Fruit fly (Drosophila melanogaster): ENCODE data around the gene Argk2.
A peak's percentile ranks its signal among the peaks of the same experiment; 100 is the strongest.

Argk2 gene

DNA sequence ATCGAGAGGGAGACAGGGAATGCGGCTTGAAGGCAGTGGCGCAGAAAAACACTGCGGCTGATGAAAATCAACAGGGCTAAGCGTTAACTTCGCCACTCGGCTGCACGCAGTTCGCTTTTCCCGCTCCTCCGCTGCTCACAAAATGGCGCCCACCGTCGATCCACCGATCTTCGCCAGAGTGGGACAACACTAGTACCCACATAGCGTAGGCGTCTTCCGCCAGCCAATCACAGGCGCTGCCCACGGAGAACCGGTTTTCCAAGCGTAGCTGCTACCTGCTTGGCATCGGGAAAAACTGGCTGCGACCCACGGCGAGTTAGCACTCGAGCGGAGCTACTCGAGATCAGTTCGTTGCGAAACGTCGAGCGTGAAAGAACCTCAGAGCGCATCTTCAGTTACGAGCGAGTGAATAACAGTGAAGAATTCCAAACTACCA lies 6.2 kb upstream of the Argk2 start, which contains the start of gene Doc1 (continued):
- TF ChIP-seq MTF-1 (GFP tag; optimal IDR thresholded peaks at IDR 0.05; ENCODE audit: borderline replicate concordance) (no peak), Rx (GFP tag; IDR thresholded peaks at IDR 0.05) (no peak), Xrp1 (GFP tag; IDR thresholded peaks at IDR 0.05) (no peak), Fer2 (tag; optimal IDR thresholded peaks at IDR 0.05) (no peak), HmgD (GFP tag; optimal IDR thresholded peaks at IDR 0.05) (no peak), TFAM (GFP tag; optimal IDR thresholded peaks at IDR 0.05) (no peak), Spps (tag; optimal IDR thresholded peaks at IDR 0.05) (no peak), Ets97D (GFP tag; optimal IDR thresholded peaks at IDR 0.05) (no peak), CG9609 (GFP tag; optimal IDR thresholded peaks at IDR 0.05) (no peak), kni (GFP tag; optimal IDR thresholded peaks at IDR 0.05) (peak; percentile 89), ap (GFP tag; IDR thresholded peaks at IDR 0.05) (no peak), CG17802 (tag; optimal IDR thresholded peaks at IDR 0.05) (no peak), CG5245 (GFP tag; optimal IDR thresholded peaks at IDR 0.05) (no peak), trem (tag; optimal IDR thresholded peaks at IDR 0.05) (no peak), CG18764 (GFP tag; optimal IDR thresholded peaks at IDR 0.05) (no peak), Gsc (GFP tag; IDR thresholded peaks at IDR 0.05) (no peak), Six4 (GFP tag; optimal IDR thresholded peaks at IDR 0.05) (no peak), bab2 (GFP tag; optimal IDR thresholded peaks at IDR 0.05) (no peak), CG17385 (GFP tag; optimal IDR thresholded peaks at IDR 0.05) (no peak), ac (GFP tag; optimal IDR thresholded peaks at IDR 0.05) (no peak), unpg (GFP tag; optimal IDR thresholded peaks at IDR 0.05) (no peak), CG6765 (GFP tag; optimal IDR thresholded peaks at IDR 0.05) (no peak), vvl (GFP tag; IDR thresholded peaks at IDR 0.05) (peak; percentile 58; the same call in 1 of the 2 replicates), Xbp1 (GFP tag; optimal IDR thresholded peaks at IDR 0.05) (no peak), CG4282 (GFP tag; optimal IDR thresholded peaks at IDR 0.05) (no peak), usp (GFP tag; optimal IDR thresholded peaks at IDR 0.05) (no peak), crol (GFP tag; IDR thresholded peaks at IDR 0.05) (0 out of 2 replicates have a peak, but pooled peaks have one; percentile 9), fd96Cb (tag; optimal IDR thresholded peaks at IDR 0.05) (no peak), pnt (GFP tag; optimal IDR thresholded peaks at IDR 0.05) (no peak), caup (GFP tag; optimal IDR thresholded peaks at IDR 0.05; ENCODE audit: severe bottlenecking) (no peak), Lhr (GFP tag; optimal IDR thresholded peaks at IDR 0.05) (no peak), croc (GFP tag; conservative IDR thresholded peaks at IDR 0.05) (no peak), CG4360 (GFP tag; IDR thresholded peaks at IDR 0.05) (no peak), prd (optimal IDR thresholded peaks at IDR 0.05) (no peak), prd (GFP tag; IDR thresholded peaks at IDR 0.05) (peak; percentile 25; the same call in 1 of the 3 replicates), Asciz (GFP tag; optimal IDR thresholded peaks at IDR 0.05) (no peak), CG4424 (GFP tag; optimal IDR thresholded peaks at IDR 0.05) (no peak), ftz-f1 (GFP tag; optimal IDR thresholded peaks at IDR 0.05) (no peak), z (GFP tag; IDR thresholded peaks at IDR 0.05) (peak; percentile 49; the same call in 2 of the 3 replicates), mirr (GFP tag; optimal IDR thresholded peaks at IDR 0.05) (no peak), Ptx1 (GFP tag; IDR thresholded peaks at IDR 0.05) (no peak), Opbp (GFP tag; IDR thresholded peaks at IDR 0.05; ENCODE audit: partially characterized antibody) (0 out of 3 replicates have a peak, but pooled peaks have one; percentile 36), CG30431 (GFP tag; optimal IDR thresholded peaks at IDR 0.05) (no peak), Nf-YC (tag; optimal IDR thresholded peaks at IDR 0.05) (peak; percentile 99), CG34422 (GFP tag; IDR thresholded peaks at IDR 0.05) (no peak), CG8944 (GFP tag; optimal IDR thresholded peaks at IDR 0.05) (no peak), dmrt11E (tag; optimal IDR thresholded peaks at IDR 0.05) (no peak), gcm (GFP tag; optimal IDR thresholded peaks at IDR 0.05) (peak; percentile 61), cwo (GFP tag; optimal IDR thresholded peaks at IDR 0.05) (no peak), CG1792 (GFP tag; optimal IDR thresholded peaks at IDR 0.05) (no peak), al (GFP tag; IDR thresholded peaks at IDR 0.05) (no peak), CG18011 (GFP tag; optimal IDR thresholded peaks at IDR 0.05) (no peak)
